Fruit fly (Drosophila melanogaster) whole organism, pupa: ENCODE measurements around the gene santa-maria.

Experiments
- CG10348 ChIP-seq: fragments of 200-800 bp; sonication (Bioruptor generic); IDR thresholded peaks from 2 replicates; pipeline ENCODE4 v1.3.6; 2022; ENCODE audit warnings: missing biosample characterization, missing genetic modification characterization
- CG12605 ChIP-seq: fragments of 200-800 bp; sonication (Bioruptor generic); IDR thresholded peaks from 2 replicates; pipeline ENCODE4 v1.3.6; 2022; ENCODE audit warnings: missing biosample characterization, missing genetic modification characterization
- CG13204 ChIP-seq: fragments of 200-800 bp; sonication (Bioruptor generic); optimal IDR thresholded peaks from 2 replicates; lab custom pipeline; 2018; ENCODE audit warnings: missing biosample characterization, mild to moderate bottlenecking, missing genetic modification characterization, moderate library complexity
- CG14655 ChIP-seq: fragments of 200-800 bp; sonication (Bioruptor generic); optimal IDR thresholded peaks from 3 replicates; lab custom pipeline; 2017; ENCODE audit warnings: mild to moderate bottlenecking, missing biosample characterization, missing genetic modification reagents, missing genetic modification characterization
- CG15710 ChIP-seq: fragments of 200-800 bp; sonication (Bioruptor generic); optimal IDR thresholded peaks from 2 replicates; lab custom pipeline; 2018; ENCODE audit warnings: missing biosample characterization, mild to moderate bottlenecking, missing genetic modification characterization, moderate library complexity
- CG17806 ChIP-seq: fragments of 200-800 bp; sonication (Bioruptor generic); optimal IDR thresholded peaks from 2 replicates; lab custom pipeline; 2018; ENCODE audit warnings: missing biosample characterization, mild to moderate bottlenecking, missing genetic modification characterization, moderate library complexity
- CG32121 ChIP-seq: fragments of 200-800 bp; sonication (Bioruptor generic); IDR thresholded peaks from 2 replicates; pipeline ENCODE4 v1.3.6; 2022; ENCODE audit warnings: missing biosample characterization, missing genetic modification characterization
- CG34367 ChIP-seq: fragments of 200-800 bp; sonication (Bioruptor generic); optimal IDR thresholded peaks from 2 replicates; lab custom pipeline; 2018; ENCODE audit warnings: missing biosample characterization, mild to moderate bottlenecking, missing genetic modification characterization
- CG4496 ChIP-seq: fragments of 200-800 bp; sonication (Bioruptor generic); IDR thresholded peaks from 3 replicates; pipeline ENCODE4 v1.3.6; 2022; ENCODE audit warnings: missing biosample characterization, missing genetic modification characterization
- CG8159 ChIP-seq: fragments of 200-800 bp; sonication (Bioruptor generic); optimal IDR thresholded peaks from 3 replicates; lab custom pipeline; 2018; ENCODE audit warnings: missing biosample characterization, mild to moderate bottlenecking, missing genetic modification characterization, moderate library complexity
- CG8301 ChIP-seq: fragments of 200-800 bp; sonication (Bioruptor generic); optimal IDR thresholded peaks from 2 replicates; lab custom pipeline; 2018; ENCODE audit warnings: missing biosample characterization, mild to moderate bottlenecking, missing genetic modification characterization
- CG9948 ChIP-seq: fragments of 200-800 bp; sonication (Bioruptor generic); optimal IDR thresholded peaks from 2 replicates; lab custom pipeline; 2018; ENCODE audit warnings: missing biosample characterization, mild to moderate bottlenecking, missing genetic modification characterization, moderate library complexity
- D1 ChIP-seq: fragments of 200-800 bp; sonication (Bioruptor generic); optimal IDR thresholded peaks from 2 replicates; lab custom pipeline; 2018; ENCODE audit warnings: missing biosample characterization, mild to moderate bottlenecking, missing genetic modification characterization, moderate library complexity
- EcR ChIP-seq: fragments of 200-800 bp; sonication (Bioruptor generic); optimal IDR thresholded peaks from 3 replicates; lab custom pipeline; 2019; ENCODE audit warnings: missing biosample characterization, missing genetic modification characterization, mild to moderate bottlenecking, moderate library complexity, missing genetic modification reagents
- Ets98B ChIP-seq: fragments of 200-800 bp; sonication (Bioruptor generic); IDR thresholded peaks from 2 replicates; pipeline ENCODE4 v1.3.6; 2022; ENCODE audit warnings: missing biosample characterization, missing genetic modification characterization
- Pif1A ChIP-seq: fragments of 200-800 bp; sonication (Bioruptor generic); optimal IDR thresholded peaks from 3 replicates; lab custom pipeline; 2016; ENCODE audit warnings: missing biosample characterization, missing genetic modification characterization
- Pif1B ChIP-seq: fragments of 200-800 bp; sonication (Bioruptor generic); optimal IDR thresholded peaks from 3 replicates; lab custom pipeline; 2016; ENCODE audit warnings: missing biosample characterization, missing genetic modification characterization
- Snoo ChIP-seq: fragments of 200-800 bp; sonication (Bioruptor generic); optimal IDR thresholded peaks from 3 replicates; lab custom pipeline; 2017; ENCODE audit warnings: missing biosample characterization, mild to moderate bottlenecking, missing genetic modification characterization, inconsistent platforms
- fd96Ca ChIP-seq: fragments of 200-800 bp; sonication (Bioruptor generic); IDR thresholded peaks from 3 replicates; pipeline ENCODE4 v1.3.6; 2022; ENCODE audit warnings: missing biosample characterization, missing genetic modification characterization
- gl ChIP-seq: fragments of 200-800 bp; sonication (Bioruptor generic); optimal IDR thresholded peaks from 2 replicates; lab custom pipeline; 2018; ENCODE audit warnings: missing biosample characterization, mild to moderate bottlenecking, missing genetic modification characterization
- rn ChIP-seq: fragments of 200-800 bp; sonication (Bioruptor generic); IDR thresholded peaks from 2 replicates; pipeline ENCODE4 v1.3.6; 2022; ENCODE audit warnings: missing biosample characterization, missing genetic modification characterization

The santa-maria gene

dm6 chr2L:7418148-7418988 lies 32.7 kb downstream of the santa-maria start:
- TF ChIP-seq Ets98B (GFP tag; lab: Robert Waterston, UW), result peak; percentile 55
- TF ChIP-seq Snoo (tag; lab: Kevin White, UChicago), result peak; percentile 77
- TF ChIP-seq D1 (tag; lab: Kevin White, UChicago), result peak; percentile 5
- peak; percentile 85 for TF ChIP-seq CG8159 (tag; lab: Kevin White, UChicago)
- peak; percentile 51 for TF ChIP-seq Pif1A
- no peak; the same call in 2 of the 3 replicates for TF ChIP-seq fd96Ca (GFP tag; lab: Robert Waterston, UW)
- TF ChIP-seq CG13204 (GFP tag; lab: Kevin White, UChicago), result no peak
- TF ChIP-seq CG15710, result peak; percentile 83
- TF ChIP-seq EcR (GFP tag; lab: Kevin White, UChicago), result peak; percentile 99
- TF ChIP-seq CG17806 (tag; lab: Kevin White, UChicago), result peak; percentile 75
- peak; percentile 83 for TF ChIP-seq CG9948
- no peak for TF ChIP-seq CG4496 (GFP tag; lab: Robert Waterston, UW)
- TF ChIP-seq CG10348 (GFP tag; lab: Robert Waterston, UW), result no peak
- TF ChIP-seq Pif1B (GFP tag; lab: Kevin White, UChicago), result peak; percentile 69
- TF ChIP-seq CG8301 (tag; lab: Kevin White, UChicago), result peak; percentile 75
- TF ChIP-seq gl (tag; lab: Kevin White, UChicago), result no peak
- no peak for TF ChIP-seq CG32121
- TF ChIP-seq CG34367 (tag; lab: Kevin White, UChicago), result peak; percentile 80
- TF ChIP-seq CG14655 (GFP tag; lab: Kevin White, UChicago), result peak; percentile 87
- peak; percentile 28 for TF ChIP-seq CG12605 (GFP tag; lab: Robert Waterston, UW)
- TF ChIP-seq rn, result no peak

DNA sequence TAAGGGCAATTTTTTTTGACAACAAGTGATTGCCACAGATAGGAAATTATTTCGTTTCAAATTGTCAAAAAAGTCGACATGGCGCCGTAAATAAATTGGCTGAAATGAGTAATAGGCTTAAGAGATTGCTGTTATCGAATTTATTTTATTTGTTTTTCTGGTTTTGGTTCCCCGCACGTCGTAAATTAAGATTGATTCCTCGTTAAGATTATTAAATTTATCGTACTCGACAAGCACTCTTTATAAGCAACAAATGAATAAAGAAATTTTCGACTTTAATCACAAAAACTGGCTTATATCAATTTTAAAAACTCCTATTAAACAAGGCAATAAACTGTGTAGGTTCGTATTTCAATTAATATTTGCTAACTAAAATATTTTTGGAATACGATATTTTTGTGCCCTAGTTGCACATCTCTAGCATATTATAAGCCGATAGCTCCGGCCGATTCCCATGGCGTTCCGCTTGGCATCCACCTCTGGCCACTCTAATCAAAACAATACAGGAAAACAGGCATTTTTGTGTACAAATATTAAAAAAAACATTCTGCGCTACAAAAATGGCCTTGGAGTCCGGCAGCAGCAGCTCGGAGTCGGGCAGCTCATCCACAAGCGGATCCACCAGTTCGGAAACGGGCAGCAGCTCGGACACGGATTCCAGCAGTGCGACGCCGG lies 39.0 kb downstream of the santa-maria start, which contains the start of gene chm:
Gene chm (plus strand): TSS at position 471 of the 675 bp plus-strand sequence.
- no peak for TF ChIP-seq rn
- peak; percentile 15 for TF ChIP-seq D1 (tag; lab: Kevin White, UChicago)

DNA sequence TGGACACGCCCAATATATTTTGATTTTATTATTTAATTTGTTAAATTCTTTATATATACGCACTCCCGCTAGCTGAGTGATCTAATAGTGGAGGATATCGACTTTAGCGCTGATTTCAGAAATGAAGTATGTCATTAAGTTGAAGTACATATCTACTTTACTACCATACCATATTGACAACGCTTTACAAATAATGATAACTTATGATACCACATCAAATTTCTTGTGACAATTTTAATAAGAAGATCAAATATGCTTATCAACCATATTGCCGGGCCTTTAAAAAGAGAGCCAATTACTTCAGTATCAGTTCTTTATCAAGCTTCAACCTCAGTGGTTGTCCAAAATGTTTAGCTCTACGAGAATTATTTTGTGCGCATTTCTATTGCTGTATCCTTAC lies 40.4 kb downstream of the santa-maria start, which contains the start of gene CG15818:
Gene CG15818 (plus strand): TSS at position 301 of the 400 bp plus-strand sequence.
- no peak for TF ChIP-seq Snoo (tag; lab: Kevin White, UChicago)
- no peak for TF ChIP-seq Ets98B (GFP tag; lab: Robert Waterston, UW)
- no peak for TF ChIP-seq CG34367 (tag; lab: Kevin White, UChicago)
- TF ChIP-seq gl (tag; lab: Kevin White, UChicago), result no peak
- no peak for TF ChIP-seq fd96Ca (GFP tag; lab: Robert Waterston, UW)
- TF ChIP-seq rn, result no peak
- TF ChIP-seq CG12605 (GFP tag; lab: Robert Waterston, UW), result no peak
- no peak for TF ChIP-seq CG32121
- no peak for TF ChIP-seq CG17806 (tag; lab: Kevin White, UChicago)
- no peak for TF ChIP-seq CG13204 (GFP tag; lab: Kevin White, UChicago)
- no peak for TF ChIP-seq D1 (tag; lab: Kevin White, UChicago)
- TF ChIP-seq CG15710, result no peak
- no peak for TF ChIP-seq CG8159 (tag; lab: Kevin White, UChicago)
- TF ChIP-seq CG9948, result no peak
- TF ChIP-seq CG10348 (GFP tag; lab: Robert Waterston, UW), result no peak
- no peak for TF ChIP-seq CG8301 (tag; lab: Kevin White, UChicago)

DNA sequence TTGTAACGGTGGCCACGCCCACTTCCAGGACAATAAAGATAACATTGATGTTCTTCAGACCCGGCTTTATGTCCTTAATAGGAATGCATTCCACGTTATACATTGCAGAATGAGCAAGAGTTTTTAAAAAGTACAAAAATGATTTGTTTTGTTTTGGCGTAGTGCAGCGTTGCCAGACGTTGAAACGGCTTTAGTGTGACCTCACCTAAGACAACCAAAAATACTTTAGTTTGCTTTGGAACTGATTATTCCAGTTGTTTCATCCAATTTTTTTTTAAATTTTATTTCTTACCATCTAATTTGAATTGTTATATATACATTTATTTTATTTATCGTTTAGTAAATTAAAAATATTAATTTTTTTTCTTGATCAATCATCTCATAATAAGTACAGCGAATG lies 41.4 kb downstream of the santa-maria start, which contains the start of gene CG5181:
Gene CG5181 (minus strand): TSS at position 208 of the 400 bp plus-strand sequence.
- TF ChIP-seq Snoo (tag; lab: Kevin White, UChicago), result no peak
- no peak for TF ChIP-seq CG9948
- no peak for TF ChIP-seq CG32121
- TF ChIP-seq CG4496 (GFP tag; lab: Robert Waterston, UW), result no peak
- no peak for TF ChIP-seq EcR (GFP tag; lab: Kevin White, UChicago)
- no peak for TF ChIP-seq Pif1A
- no peak for TF ChIP-seq Ets98B (GFP tag; lab: Robert Waterston, UW)
- no peak for TF ChIP-seq CG34367 (tag; lab: Kevin White, UChicago)
- no peak for TF ChIP-seq CG13204 (GFP tag; lab: Kevin White, UChicago)
- TF ChIP-seq CG10348 (GFP tag; lab: Robert Waterston, UW), result no peak
- no peak for TF ChIP-seq fd96Ca (GFP tag; lab: Robert Waterston, UW)
- TF ChIP-seq CG8159 (tag; lab: Kevin White, UChicago), result no peak
- TF ChIP-seq D1 (tag; lab: Kevin White, UChicago), result no peak
- TF ChIP-seq CG8301 (tag; lab: Kevin White, UChicago), result no peak
- no peak for TF ChIP-seq gl (tag; lab: Kevin White, UChicago)
- TF ChIP-seq CG15710, result no peak
- no peak for TF ChIP-seq rn
- no peak for TF ChIP-seq Pif1B (GFP tag; lab: Kevin White, UChicago)
- no peak for TF ChIP-seq CG12605 (GFP tag; lab: Robert Waterston, UW)

- TF ChIP-seq CG14655 (GFP tag; lab: Kevin White, UChicago), result no peak
- TF ChIP-seq CG32121, result 0 out of 2 replicates have a peak, but pooled peaks have one; percentile 9
These were observed 42.0 kb downstream of the santa-maria start for dm6 chr2L:7409007-7409406.
